4 worm cellular contexts compared by ENCODE assay signal in the genomic region with DNA sequence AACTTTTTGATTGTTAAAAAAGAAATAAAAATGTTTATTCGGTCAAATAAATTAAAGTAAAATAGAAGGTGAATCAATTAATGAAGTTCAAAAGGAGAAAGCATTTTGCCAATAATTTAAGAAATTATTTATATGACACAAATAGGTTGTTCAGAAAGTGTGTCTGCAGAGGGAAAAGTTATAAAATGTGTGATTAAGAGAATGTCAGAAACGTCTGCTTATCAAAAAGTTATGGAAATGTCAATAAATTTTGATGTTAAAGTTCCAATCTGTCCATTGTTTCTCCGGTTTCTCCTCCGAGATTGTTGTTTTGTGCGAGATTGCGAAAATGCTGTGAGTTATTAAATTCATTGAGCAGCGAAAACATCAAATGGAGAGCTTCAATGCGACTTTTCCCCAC.
TF ChIP-seq lines count a peak whose summit lies in the region.

TSS of gene rme-4 (minus strand) at position 168 of the 400 bp plus-strand sequence.

TF ChIP-seq in whole organism, L2 larva, 48 proteins besides CTCF, POLR2A, EP300 and RAD21:
- TF ChIP-seq zag-1 (tag; optimal IDR thresholded peaks at IDR 0.05; lab: Kevin White, UChicago): no peak
- TF ChIP-seq fos-1 (tag; optimal IDR thresholded peaks at IDR 0.05; lab: Kevin White, UChicago): peak; percentile 45

TF ChIP-seq in whole organism, L3 larva, 47 proteins besides CTCF, POLR2A, EP300 and RAD21:
- peak; percentile 54 for TF ChIP-seq elt-2 (tag; optimal IDR thresholded peaks at IDR 0.05; lab: Kevin White, UChicago)
- TF ChIP-seq pha-4 (tag; optimal IDR thresholded peaks at IDR 0.05; lab: Kevin White, UChicago): peak; percentile 32
- no peak for TF ChIP-seq nhr-28 (tag; optimal IDR thresholded peaks at IDR 0.05; lab: Kevin White, UChicago)
- TF ChIP-seq pqm-1 (tag; optimal IDR thresholded peaks at IDR 0.05; lab: Kevin White, UChicago): peak; percentile 5

TF ChIP-seq in whole organism, L4 larva, 104 proteins besides CTCF, POLR2A, EP300 and RAD21:
- TF ChIP-seq unc-62 (GFP tag; optimal IDR thresholded peaks at IDR 0.05 in 1 of 2; lab: Kevin White, UChicago) (peak in 1 of 2 experiments; percentile 22), unc-62 (tag; optimal IDR thresholded peaks at IDR 0.05; lab: Kevin White, UChicago) (no peak), ZK546.5 (tag; optimal IDR thresholded peaks at IDR 0.05; lab: Kevin White, UChicago) (no peak), dve-1 (tag; optimal IDR thresholded peaks at IDR 0.05; lab: Kevin White, UChicago; ENCODE audit: insufficient read depth) (peak; percentile 37), dmd-6 (GFP tag; IDR thresholded peaks at IDR 0.05; lab: Robert Waterston, UW) (peak; percentile 62; the same call in 1 of the 2 replicates), daf-16 (GFP tag; optimal IDR thresholded peaks at IDR 0.05; lab: Kevin White, UChicago) (no peak), daf-16 (tag; optimal IDR thresholded peaks at IDR 0.05; lab: Kevin White, UChicago) (peak; percentile 65), Y48G9A.11 (GFP tag; IDR thresholded peaks at IDR 0.05; lab: Robert Waterston, UW) (no peak), ceh-20 (GFP tag; IDR thresholded peaks at IDR 0.05; lab: Robert Waterston, UW) (peak; percentile 54; the same call in 1 of the 2 replicates), nhr-11 (tag; optimal IDR thresholded peaks at IDR 0.05; lab: Kevin White, UChicago) (no peak), nhr-237 (tag; optimal IDR thresholded peaks at IDR 0.05; lab: Kevin White, UChicago) (no peak), pqm-1 (tag; optimal IDR thresholded peaks at IDR 0.05; lab: Kevin White, UChicago) (peak; percentile 55), T20F7.1 (GFP tag; optimal IDR thresholded peaks at IDR 0.05; lab: Kevin White, UChicago) (peak; percentile 9), nhr-28 (tag; optimal IDR thresholded peaks at IDR 0.05; lab: Kevin White, UChicago) (peak; percentile 58)

TF ChIP-seq in whole organism, young adult, 124 proteins besides CTCF, POLR2A, EP300 and RAD21:
- no peak for TF ChIP-seq nhr-90 (tag; optimal IDR thresholded peaks at IDR 0.05; lab: Kevin White, UChicago)
- peak; percentile 65 for TF ChIP-seq nhr-80 (tag; optimal IDR thresholded peaks at IDR 0.05; lab: Kevin White, UChicago)
